Worm (Caenorhabditis elegans): ENCODE data around the gene valv-1.
"Not testable (repeated sequence)": the region's sequence is repeated elsewhere in the genome, so short reads cannot be mapped to it uniquely, and the experiment has no call there.

valv-1 gene

ce11 chrIV:7440985-7441384 is 4.2 kb downstream of the valv-1 start:
- TF ChIP-seq Y48G9A.11 (GFP tag; IDR thresholded peaks at IDR 0.05) (0 out of 2 replicates have a peak, but pooled peaks have one; percentile 36), snpc-1.2 (GFP tag; IDR thresholded peaks at IDR 0.05) (0 out of 2 replicates have a peak, but pooled peaks have one; percentile 22), lim-7 (GFP tag; IDR thresholded peaks at IDR 0.05) (peak; percentile 73), tra-1 (GFP tag; IDR thresholded peaks at IDR 0.05) (0 out of 2 replicates have a peak, but pooled peaks have one; percentile 28), pha-4 (GFP tag; IDR thresholded peaks at IDR 0.05) (peak; percentile 12; the same call in 1 of the 2 replicates)
- not testable (repeated sequence) for TF ChIP-seq pha-4 (tag; optimal IDR thresholded peaks at IDR 0.05)

ce11 chrIV:7440238-7440637 is 4.9 kb downstream of the valv-1 start:
- TF ChIP-seq hlh-11 (tag; optimal IDR thresholded peaks at IDR 0.05), result peak; percentile 3
- TF ChIP-seq aly-2 (tag; optimal IDR thresholded peaks at IDR 0.05), result no peak
- no peak for TF ChIP-seq F26F4.8 (GFP tag; conservative IDR thresholded peaks at IDR 0.05)
- no peak for TF ChIP-seq fos-1 (tag; optimal IDR thresholded peaks at IDR 0.05)
- peak; percentile 66 for TF ChIP-seq nhr-28 (tag; optimal IDR thresholded peaks at IDR 0.05)
- no peak for TF ChIP-seq lin-15B (tag; optimal IDR thresholded peaks at IDR 0.05)
- no peak for TF ChIP-seq vab-7 (GFP tag; IDR thresholded peaks at IDR 0.05)

ce11 chrIV:7439377-7439776 is 5.8 kb downstream of the valv-1 start:
- TF ChIP-seq mep-1 (tag; optimal IDR thresholded peaks at IDR 0.05), result no peak
- peak in 1 of 2 experiments; percentile 92 for TF ChIP-seq unc-62 (GFP tag; optimal IDR thresholded peaks at IDR 0.05 in 1 of 2)
- no peak for TF ChIP-seq unc-62 (tag; optimal IDR thresholded peaks at IDR 0.05)
- TF ChIP-seq hlh-11 (tag; optimal IDR thresholded peaks at IDR 0.05), result no peak
- no peak for TF ChIP-seq dmd-8 (GFP tag; IDR thresholded peaks at IDR 0.05)

- TF ChIP-seq ZK337.2 (GFP tag; IDR thresholded peaks at IDR 0.05) (no peak), ceh-82 (tag; optimal IDR thresholded peaks at IDR 0.05) (no peak), mdl-1 (tag; optimal IDR thresholded peaks at IDR 0.05) (no peak), madf-9 (GFP tag; conservative IDR thresholded peaks at IDR 0.05) (no peak), php-3 (GFP tag; IDR thresholded peaks at IDR 0.05) (no peak), mep-1 (tag; optimal IDR thresholded peaks at IDR 0.05) (no peak), nhr-237 (tag; optimal IDR thresholded peaks at IDR 0.05) (no peak), dve-1 (tag; optimal IDR thresholded peaks at IDR 0.05; ENCODE audit: insufficient read depth) (no peak), egl-43 (GFP tag; IDR thresholded peaks at IDR 0.05) (no peak), daf-19 (GFP tag; conservative IDR thresholded peaks at IDR 0.05) (no peak), aly-2 (tag; optimal IDR thresholded peaks at IDR 0.05) (no peak), hlh-11 (tag; optimal IDR thresholded peaks at IDR 0.05) (no peak), zag-1 (tag; optimal IDR thresholded peaks at IDR 0.05) (no peak), gei-8 (GFP tag; optimal IDR thresholded peaks at IDR 0.05) (no peak), tag-97 (GFP tag; IDR thresholded peaks at IDR 0.05) (no peak), ceh-32 (tag; optimal IDR thresholded peaks at IDR 0.05; ENCODE audit: poor library complexity) (no peak), nhr-10 (tag; optimal IDR thresholded peaks at IDR 0.05) (no peak)
Observed at ce11 chrIV:7433858-7434257, 11.3 kb downstream of the valv-1 start, which contains the start of gene B0496.11. TSS of gene B0496.11 (minus strand) at chrIV:7433958.

ce11 chrIV:7428998-7429397 is 16.1 kb downstream of the valv-1 start:
- TF ChIP-seq madf-5 (GFP tag; IDR thresholded peaks at IDR 0.05), result no peak
- TF ChIP-seq saeg-2 (GFP tag; IDR thresholded peaks at IDR 0.05), result no peak
- no peak for TF ChIP-seq ceh-28 (tag; optimal IDR thresholded peaks at IDR 0.05)
- no peak for TF ChIP-seq ztf-11 (tag; optimal IDR thresholded peaks at IDR 0.05)
- TF ChIP-seq fkh-10 (GFP tag; optimal IDR thresholded peaks at IDR 0.05), result no peak
- TF ChIP-seq ceh-20 (GFP tag; IDR thresholded peaks at IDR 0.05), result no peak
- no peak for TF ChIP-seq Y48G9A.11 (GFP tag; IDR thresholded peaks at IDR 0.05)
- TF ChIP-seq dve-1 (tag; optimal IDR thresholded peaks at IDR 0.05; ENCODE audit: insufficient read depth), result no peak

Data from whole organism, L4 larva.